Worm (Caenorhabditis elegans) whole organism, L3 larva: Measurements from ENCODE around the gene mut-14.

Experiments
- R02D3.7 ChIP-seq: fragments of 150-350 bp; optimal IDR thresholded peaks from 2 replicates; lab custom pipeline; 2014; ENCODE audit warnings: missing biosample characterization, missing genetic modification characterization
- ZK546.5 ChIP-seq: sonication (generic microtip); optimal IDR thresholded peaks from 2 replicates; lab custom pipeline; 2017; ENCODE audit warnings: missing biosample characterization, missing genetic modification characterization
- ceh-28 ChIP-seq: fragments of 150-350 bp; optimal IDR thresholded peaks from 2 replicates; lab custom pipeline; 2014; ENCODE audit warnings: missing biosample characterization, missing genetic modification reagents, missing genetic modification characterization
- ceh-9 ChIP-seq: sonication (generic microtip); optimal IDR thresholded peaks from 2 replicates; lab custom pipeline; 2018; ENCODE audit warnings: missing biosample characterization, missing genetic modification characterization
- daf-12 ChIP-seq: fragments of 150-350 bp; optimal IDR thresholded peaks from 2 replicates; lab custom pipeline; 2014; ENCODE audit warnings: missing biosample characterization, missing genetic modification reagents, missing genetic modification characterization
- egl-27 ChIP-seq: sonication (generic microtip); optimal IDR thresholded peaks from 4 replicates; lab custom pipeline; 2017; ENCODE audit warnings: missing biosample characterization, missing genetic modification reagents, missing genetic modification characterization
- egl-5 ChIP-seq: fragments of 150-350 bp; optimal IDR thresholded peaks from 2 replicates; lab custom pipeline; 2017; ENCODE audit warnings: missing biosample characterization, missing genetic modification reagents, missing genetic modification characterization, inconsistent platforms
- elt-1 ChIP-seq: fragments of 150-350 bp; optimal IDR thresholded peaks from 2 replicates; lab custom pipeline; 2014; ENCODE audit warnings: missing biosample characterization, missing genetic modification characterization
- elt-2 ChIP-seq: sonication (generic microtip); optimal IDR thresholded peaks from 2 replicates; lab custom pipeline; 2016; ENCODE audit warnings: missing genetic modification reagents, mild to moderate bottlenecking, missing genetic modification characterization, missing compliant biosample characterization
- elt-3 ChIP-seq, 3 experiments: fragments of 150-350 bp in 1 of 3; sonication (generic microtip) in 2 of 3; optimal IDR thresholded peaks; 2 replicates in 2 of 3; 4 replicates in 1 of 3; lab custom pipeline; 2014 to 2017; ENCODE audit warnings: missing biosample characterization in 3 of 3, missing genetic modification characterization in 3 of 3
- eor-1 ChIP-seq, 2 experiments: fragments of 150-350 bp; optimal IDR thresholded peaks; 2 replicates each; lab custom pipeline; 2014 to 2018; ENCODE audit warnings: missing biosample characterization in 2 of 2, missing genetic modification characterization in 2 of 2
- fkh-10 ChIP-seq: sonication (generic microtip); optimal IDR thresholded peaks from 2 replicates; lab custom pipeline; 2017; ENCODE audit warnings: missing biosample characterization, missing genetic modification reagents, missing genetic modification characterization
- fkh-2 ChIP-seq: fragments of 150-350 bp; optimal IDR thresholded peaks from 2 replicates; lab custom pipeline; 2014; ENCODE audit warnings: missing biosample characterization, missing genetic modification reagents, missing genetic modification characterization
- fos-1 ChIP-seq: fragments of 150-350 bp; optimal IDR thresholded peaks from 2 replicates; lab custom pipeline; 2014; ENCODE audit warnings: missing biosample characterization, missing genetic modification characterization
- hmg-11 ChIP-seq: sonication (generic microtip); optimal IDR thresholded peaks from 2 replicates; lab custom pipeline; 2016; ENCODE audit warnings: missing genetic modification characterization, missing compliant biosample characterization
- jun-1 ChIP-seq: fragments of 150-350 bp; optimal IDR thresholded peaks from 2 replicates; lab custom pipeline; 2014; ENCODE audit warnings: missing biosample characterization, missing genetic modification reagents, missing genetic modification characterization
- lin-15B ChIP-seq: fragments of 150-350 bp; optimal IDR thresholded peaks from 2 replicates; lab custom pipeline; 2014; ENCODE audit warnings: missing biosample characterization, missing genetic modification characterization
- lin-39 ChIP-seq: fragments of 150-350 bp; optimal IDR thresholded peaks from 2 replicates; lab custom pipeline; 2018; ENCODE audit warnings: missing biosample characterization, missing genetic modification reagents, missing genetic modification characterization
- lsy-12 ChIP-seq: sonication (generic microtip); optimal IDR thresholded peaks from 2 replicates; lab custom pipeline; 2016; ENCODE audit warnings: mild to moderate bottlenecking, missing genetic modification characterization, missing compliant biosample characterization
- mdl-1 ChIP-seq: fragments of 150-350 bp; optimal IDR thresholded peaks from 2 replicates; lab custom pipeline; 2014; ENCODE audit warnings: missing biosample characterization, missing genetic modification characterization
- nfya-1 ChIP-seq: sonication (generic microtip); optimal IDR thresholded peaks from 2 replicates; lab custom pipeline; 2017; ENCODE audit warnings: missing genetic modification characterization, mild to moderate bottlenecking, missing compliant biosample characterization, antibody characterized with exemption, moderate library complexity; ENCODE audit not compliant: insufficient read depth
- nhr-11 ChIP-seq: fragments of 150-350 bp; optimal IDR thresholded peaks from 2 replicates; lab custom pipeline; 2014; ENCODE audit warnings: missing biosample characterization, missing genetic modification characterization
- nhr-23 ChIP-seq: fragments of 150-350 bp; optimal IDR thresholded peaks from 2 replicates; lab custom pipeline; 2014; ENCODE audit warnings: missing biosample characterization, missing genetic modification reagents, missing genetic modification characterization
- nhr-28 ChIP-seq: fragments of 150-350 bp; optimal IDR thresholded peaks from 2 replicates; lab custom pipeline; 2014; ENCODE audit warnings: missing biosample characterization, missing genetic modification characterization
- nhr-43 ChIP-seq: sonication (generic microtip); optimal IDR thresholded peaks from 2 replicates; lab custom pipeline; 2016; ENCODE audit warnings: mild to moderate bottlenecking, missing genetic modification characterization, missing compliant biosample characterization; ENCODE audit not compliant: poor library complexity, severe bottlenecking
- nhr-67 ChIP-seq: fragments of 150-350 bp; optimal IDR thresholded peaks from 2 replicates; lab custom pipeline; 2014; ENCODE audit warnings: missing biosample characterization, missing genetic modification characterization
- nhr-76 ChIP-seq: fragments of 150-350 bp; sonication (generic microtip); optimal IDR thresholded peaks from 5 replicates; lab custom pipeline; 2014; ENCODE audit warnings: missing biosample characterization, missing genetic modification characterization
- pha-4 ChIP-seq: fragments of 150-350 bp; optimal IDR thresholded peaks from 2 replicates; lab custom pipeline; 2014; ENCODE audit warnings: missing biosample characterization, missing genetic modification reagents, missing genetic modification characterization
- pqm-1 ChIP-seq: fragments of 150-350 bp; optimal IDR thresholded peaks from 2 replicates; lab custom pipeline; 2017; ENCODE audit warnings: missing biosample characterization, missing genetic modification characterization, inconsistent platforms
- sea-2 ChIP-seq: fragments of 150-350 bp; sonication (generic microtip); optimal IDR thresholded peaks from 4 replicates; lab custom pipeline; 2014; ENCODE audit warnings: missing biosample characterization, missing genetic modification reagents, missing genetic modification characterization
- skn-1 ChIP-seq: fragments of 150-350 bp; optimal IDR thresholded peaks from 2 replicates; lab custom pipeline; 2014; ENCODE audit warnings: missing biosample characterization, missing genetic modification characterization
- snpc-4 ChIP-seq: fragments of 150-350 bp; optimal IDR thresholded peaks from 2 replicates; lab custom pipeline; 2014; ENCODE audit warnings: missing biosample characterization, missing genetic modification characterization
- tbx-2 ChIP-seq: sonication (generic microtip); optimal IDR thresholded peaks from 2 replicates; lab custom pipeline; 2016; ENCODE audit warnings: mild to moderate bottlenecking, missing genetic modification characterization, missing compliant biosample characterization
- unc-39 ChIP-seq: sonication (generic microtip); optimal IDR thresholded peaks from 4 replicates; lab custom pipeline; 2017; ENCODE audit warnings: missing biosample characterization, missing genetic modification characterization
- unc-62 ChIP-seq: fragments of 150-350 bp; sonication (generic microtip); optimal IDR thresholded peaks from 4 replicates; lab custom pipeline; 2014; ENCODE audit warnings: missing biosample characterization, missing genetic modification reagents, missing genetic modification characterization
- ztf-11 ChIP-seq: fragments of 150-350 bp; optimal IDR thresholded peaks from 2 replicates; lab custom pipeline; 2014; ENCODE audit warnings: missing biosample characterization, missing genetic modification characterization
- ztf-4 ChIP-seq: fragments of 150-350 bp; optimal IDR thresholded peaks from 2 replicates; lab custom pipeline; 2014; ENCODE audit warnings: missing biosample characterization, missing genetic modification characterization

mut-14 gene

ce11 chrV:5617301-5617700 lies 43.2 kb downstream of the mut-14 start, which contains the start of gene M03E7.2:
Gene M03E7.2 (plus strand): TSS chrV:5617601.
- TF ChIP-seq ztf-4 (tag; lab: Kevin White, UChicago) (no peak), lsy-12 (no peak), nhr-76 (no peak), nhr-11 (tag; lab: Kevin White, UChicago) (no peak), fkh-10 (no peak), fkh-2 (tag; lab: Kevin White, UChicago) (no peak), elt-2 (tag; lab: Kevin White, UChicago) (no peak), nhr-43 (no peak), R02D3.7 (no peak), skn-1 (tag; lab: Kevin White, UChicago) (no peak), tbx-2 (tag; lab: Kevin White, UChicago) (no peak), nhr-28 (tag; lab: Kevin White, UChicago) (no peak), mdl-1 (tag; lab: Kevin White, UChicago) (no peak), hmg-11 (tag; lab: Kevin White, UChicago) (no peak), fos-1 (no peak), egl-5 (tag; lab: Kevin White, UChicago) (no peak), lin-39 (tag; lab: Kevin White, UChicago) (no peak)

DNA sequence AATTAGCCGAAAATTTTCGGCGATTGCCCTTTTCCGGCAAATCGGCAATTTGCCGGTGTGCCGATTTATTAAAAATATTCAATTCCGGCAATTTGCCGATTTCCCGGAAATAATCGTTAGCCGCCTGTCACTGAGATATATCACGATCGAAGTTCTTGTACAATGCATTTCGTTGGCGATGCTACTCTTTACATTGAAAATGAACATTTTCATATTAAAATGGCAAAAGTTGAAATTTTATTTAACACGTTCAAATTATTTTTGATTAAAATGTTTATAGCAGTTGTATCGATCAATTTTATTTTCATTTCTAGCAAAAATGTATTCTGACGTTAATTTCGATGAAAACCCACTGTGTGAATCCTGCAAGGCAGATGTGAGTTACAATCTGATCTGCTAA lies 45.8 kb downstream of the mut-14 start, which contains the start of gene M03E7.3:
TSS of gene M03E7.3 (plus strand) at position 301 of the 400 bp plus-strand sequence.
- TF ChIP-seq pha-4 (tag; lab: Kevin White, UChicago) (no peak), tbx-2 (tag; lab: Kevin White, UChicago) (no peak), lin-15B (tag; lab: Kevin White, UChicago) (no peak), unc-39 (tag; lab: Kevin White, UChicago) (no peak), mdl-1 (tag; lab: Kevin White, UChicago) (no peak), nhr-67 (no peak), nhr-23 (tag; lab: Kevin White, UChicago) (no peak), elt-3 (tag; optimal IDR thresholded peaks at IDR 0.05; lab: Kevin White, UChicago) (no peak), ZK546.5 (no peak), eor-1 (tag; optimal IDR thresholded peaks at IDR 0.05; lab: Kevin White, UChicago) (no peak), egl-27 (no peak), nfya-1 (no peak), hmg-11 (tag; lab: Kevin White, UChicago) (no peak), ceh-28 (no peak)

DNA sequence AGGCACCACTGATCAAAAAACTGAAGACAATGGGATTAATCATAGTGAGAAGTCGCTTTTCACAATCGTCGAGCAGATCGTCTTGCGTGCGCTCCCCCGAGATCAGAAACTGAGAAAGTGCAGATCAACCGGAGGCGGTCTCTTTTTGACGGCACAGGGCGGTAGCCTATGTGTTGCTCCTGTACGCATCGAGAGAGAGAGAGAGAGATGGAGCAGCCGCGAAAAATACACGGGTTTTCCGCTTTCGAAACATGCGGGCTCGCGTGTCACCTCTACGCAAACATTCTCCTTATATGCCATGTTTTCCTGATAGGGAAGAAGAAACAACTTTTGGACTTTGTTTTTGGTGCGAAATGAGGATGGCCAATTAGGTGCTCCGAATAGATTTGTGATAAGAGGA lies 47.4 kb downstream of the mut-14 start, which contains the start of gene lrpc-1:
TSS of gene lrpc-1 (minus strand) at position 101 of the 400 bp plus-strand sequence.
- no peak for TF ChIP-seq ceh-9 (tag; lab: Kevin White, UChicago)
- TF ChIP-seq elt-1 (tag; lab: Kevin White, UChicago) = no peak
- no peak for TF ChIP-seq nhr-76
- no peak for TF ChIP-seq snpc-4 (tag; lab: Kevin White, UChicago)
- no peak for TF ChIP-seq daf-12
- TF ChIP-seq jun-1 = no peak
- TF ChIP-seq elt-3 (tag; optimal IDR thresholded peaks at IDR 0.05; lab: Kevin White, UChicago) = no peak
- TF ChIP-seq fkh-10 = no peak
- TF ChIP-seq egl-5 (tag; lab: Kevin White, UChicago) = no peak
- TF ChIP-seq ztf-4 (tag; lab: Kevin White, UChicago) = no peak
- TF ChIP-seq, all 47 proteins: peak for 0

DNA sequence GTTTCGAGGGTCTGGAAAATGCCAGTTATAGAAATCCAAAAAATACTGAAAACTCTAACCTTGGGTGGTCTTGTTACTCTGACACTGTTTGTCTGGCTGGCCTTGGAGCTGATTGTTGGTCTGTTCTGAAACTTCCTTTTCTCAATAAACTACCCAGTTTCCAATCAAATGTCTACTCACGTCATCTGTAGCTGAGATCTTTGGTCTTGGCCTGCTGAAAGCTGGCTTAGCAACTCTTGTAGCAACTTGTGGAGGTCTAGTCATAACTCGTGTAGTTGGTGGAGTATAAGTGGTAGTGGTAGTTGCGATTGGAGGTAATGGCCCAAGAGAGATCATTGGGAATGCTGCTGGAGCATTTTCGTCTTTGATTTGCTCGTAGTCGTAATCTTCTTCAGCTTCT lies 50.3 kb downstream of the mut-14 start:
- TF ChIP-seq ztf-11 (tag; lab: Kevin White, UChicago) = no peak
- no peak for TF ChIP-seq elt-2 (tag; lab: Kevin White, UChicago)
- TF ChIP-seq pqm-1 (tag; lab: Kevin White, UChicago) = no peak
- TF ChIP-seq ztf-4 (tag; lab: Kevin White, UChicago) = no peak
- TF ChIP-seq elt-1 (tag; lab: Kevin White, UChicago) = no peak
- no peak for TF ChIP-seq lin-39 (tag; lab: Kevin White, UChicago)
- TF ChIP-seq nhr-28 (tag; lab: Kevin White, UChicago) = no peak
- TF ChIP-seq nhr-23 (tag; lab: Kevin White, UChicago) = no peak
- no peak for TF ChIP-seq unc-62
- no peak for TF ChIP-seq sea-2
- TF ChIP-seq, all 47 proteins: peak for 0
